Worm (Caenorhabditis elegans): Measurements from ENCODE around the gene scl-8.

DNA sequence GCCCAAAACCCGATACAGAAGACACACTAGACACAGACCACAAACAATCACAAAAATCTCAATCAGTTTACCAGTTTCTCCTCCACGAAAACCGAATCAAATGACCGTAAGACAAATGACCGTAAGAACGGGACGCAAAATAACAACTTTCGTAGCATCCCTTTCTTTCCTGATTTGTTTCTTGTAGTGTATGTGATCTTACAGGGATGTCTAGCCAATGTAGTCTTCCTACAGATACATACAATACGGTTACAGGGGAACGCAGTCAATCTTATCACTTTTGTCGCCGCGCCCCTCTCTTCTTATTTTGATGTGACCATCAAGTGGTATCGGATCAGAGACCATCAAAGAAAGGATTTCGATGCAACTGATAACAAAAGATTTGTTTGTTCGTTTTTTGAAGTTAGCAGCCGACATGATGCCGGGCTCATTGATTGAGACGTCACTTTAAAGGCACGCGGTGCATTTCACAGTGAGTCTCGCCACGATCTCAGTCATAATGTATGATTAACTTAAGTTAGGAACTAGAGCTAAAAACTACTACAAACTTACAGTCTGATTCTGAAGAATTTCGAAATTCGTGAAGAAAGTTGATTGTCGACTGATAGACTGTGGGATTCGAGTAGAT lies 4.2 kb downstream of the scl-8 start:
- TF ChIP-seq unc-86 (tag; optimal IDR thresholded peaks at IDR 0.05) = no peak
- TF ChIP-seq nhr-77 (tag; optimal IDR thresholded peaks at IDR 0.05) = no peak
- TF ChIP-seq lin-15B (tag; optimal IDR thresholded peaks at IDR 0.05) = no peak
- TF ChIP-seq sox-4 (tag; optimal IDR thresholded peaks at IDR 0.05) = no peak
- no peak for TF ChIP-seq nhr-11 (tag; optimal IDR thresholded peaks at IDR 0.05)
